Fruit fly (Drosophila melanogaster): ENCODE measurements around the gene CG9588.

DNA sequence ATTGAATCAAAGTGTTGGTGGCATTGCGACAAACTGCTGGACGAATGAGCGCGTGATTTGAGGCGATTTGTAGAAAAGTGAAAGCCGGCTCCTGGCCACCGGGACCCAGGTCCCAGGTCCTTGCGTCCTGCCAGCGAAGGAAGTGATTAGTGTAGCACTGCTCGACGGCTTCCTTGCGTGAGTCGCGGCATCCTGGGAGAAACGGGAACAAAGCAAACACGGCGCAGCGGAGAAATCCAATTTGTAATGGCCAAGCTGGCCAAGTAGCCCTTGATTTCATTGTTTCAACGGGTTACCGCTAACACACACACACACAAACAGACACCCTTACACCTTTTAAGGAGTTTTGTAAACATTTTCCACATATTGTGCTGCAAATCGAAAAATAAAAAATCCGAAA, 44.8 kb downstream of the CG9588 start, which contains the start of gene CG10841:
- TF ChIP-seq CG8478 (optimal IDR thresholded peaks at IDR 0.05) (no peak), EcR (GFP tag; optimal IDR thresholded peaks at IDR 0.05) (no peak), pan (optimal IDR thresholded peaks at IDR 0.05) (no peak), usp (GFP tag; optimal IDR thresholded peaks at IDR 0.05) (no peak)
